Worm (Caenorhabditis elegans): ENCODE results near the gene ncap-1.

- no peak for TF ChIP-seq him-1 (tag; optimal IDR thresholded peaks at IDR 0.05)
- TF ChIP-seq dao-5 (tag; optimal IDR thresholded peaks at IDR 0.05) = no peak
Measured at ce11 chrII:2894295-2894694, 24.8 kb downstream of the ncap-1 start, which contains the start of gene sqv-2.

Measured in whole organism, L4/young adult.